Worm (Caenorhabditis elegans) whole organism, late embryonic: Measurements from ENCODE around the gene scl-26.

ENCODE experiments used
- lin-11 ChIP-seq: fragments of 200-800 bp; sonication (Bioruptor generic); optimal IDR thresholded peaks from 2 replicates; lab custom pipeline; 2018; ENCODE audit warnings: mild to moderate bottlenecking, missing genetic modification characterization, missing compliant biosample characterization
- unc-86 ChIP-seq: sonication (generic microtip); optimal IDR thresholded peaks from 2 replicates; lab custom pipeline; 2016; ENCODE audit warnings: missing genetic modification characterization, missing compliant biosample characterization

DNA sequence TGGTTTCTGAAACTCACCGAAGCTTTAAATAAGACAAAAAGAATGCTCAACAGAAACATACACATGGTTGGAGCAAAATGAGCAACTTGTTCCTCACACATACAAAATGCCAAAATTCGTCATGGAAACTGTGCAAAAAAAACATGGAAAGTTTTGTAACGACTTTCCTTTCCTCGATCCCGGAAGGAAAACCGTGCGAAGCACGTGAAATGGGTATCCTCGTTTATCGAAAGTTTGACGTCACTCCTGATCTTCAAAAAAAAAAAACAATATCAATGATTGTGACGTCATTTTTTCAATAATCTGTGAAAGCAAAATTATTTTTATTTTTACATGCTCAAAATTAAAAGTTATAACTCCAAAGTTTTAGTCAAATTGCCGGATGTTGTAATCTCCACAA lies 31.1 kb downstream of the scl-26 start, which contains the start of gene clec-212:
- TF ChIP-seq lin-11 (no peak), unc-86 (tag; lab: Kevin White, UChicago) (no peak)
